Fruit fly (Drosophila melanogaster): ENCODE results near the gene Mps1.

DNA sequence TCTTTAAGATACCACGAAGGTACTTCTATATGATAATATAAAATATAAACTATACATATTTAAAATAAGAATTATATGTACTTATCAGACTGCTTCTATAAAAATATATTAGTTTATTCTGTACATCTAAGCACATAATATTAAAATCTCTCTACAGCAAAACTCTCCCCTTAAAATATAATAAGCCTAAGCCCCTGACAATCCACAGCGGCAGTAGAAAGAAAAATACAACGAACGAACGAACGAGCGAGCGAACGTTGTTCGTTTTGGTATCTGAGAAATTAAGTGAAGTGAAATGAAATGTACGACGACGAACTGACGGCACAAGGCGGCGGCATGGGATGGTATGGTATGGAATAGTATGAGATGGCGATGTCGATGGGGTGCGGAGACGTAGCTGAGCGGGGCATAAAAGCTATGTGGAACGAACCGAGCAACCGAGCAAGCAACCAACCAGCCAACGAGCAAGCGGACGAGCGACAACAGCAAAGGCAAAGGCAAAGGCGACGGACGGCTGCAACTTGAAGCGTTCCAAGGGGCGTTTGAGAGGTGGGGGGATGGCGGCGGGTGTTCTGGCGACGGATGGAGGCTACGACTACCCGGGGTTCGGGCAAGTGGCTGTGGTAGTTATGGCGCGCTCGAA, 29.5 kb downstream of the Mps1 start:
- peak; percentile 25 for TF ChIP-seq da (GFP tag; optimal IDR thresholded peaks at IDR 0.05)
- no peak for TF ChIP-seq CG14965 (GFP tag; optimal IDR thresholded peaks at IDR 0.05; ENCODE audit: borderline replicate concordance)
- TF ChIP-seq CG9797 (GFP tag; optimal IDR thresholded peaks at IDR 0.05): peak; percentile 51
